Worm (Caenorhabditis elegans) whole organism, L3 larva: ENCODE results near the gene K12H6.8.

Experiments used
- R02D3.7 ChIP-seq: fragments of 150-350 bp; optimal IDR thresholded peaks from 2 replicates; lab custom pipeline; 2014; ENCODE audit warnings: missing biosample characterization, missing genetic modification characterization
- aly-2 ChIP-seq: fragments of 150-350 bp; optimal IDR thresholded peaks from 2 replicates; lab custom pipeline; 2014; ENCODE audit warnings: missing biosample characterization, missing genetic modification characterization
- ama-1 ChIP-seq: fragments of 150-350 bp; optimal IDR thresholded peaks from 2 replicates; lab custom pipeline; 2018
- ceh-16 ChIP-seq: sonication (generic microtip); optimal IDR thresholded peaks from 2 replicates; lab custom pipeline; 2017; ENCODE audit warnings: missing biosample characterization, missing genetic modification characterization
- ceh-9 ChIP-seq: sonication (generic microtip); optimal IDR thresholded peaks from 2 replicates; lab custom pipeline; 2018; ENCODE audit warnings: missing biosample characterization, missing genetic modification characterization
- elt-2 ChIP-seq: sonication (generic microtip); optimal IDR thresholded peaks from 2 replicates; lab custom pipeline; 2016; ENCODE audit warnings: missing genetic modification reagents, mild to moderate bottlenecking, missing genetic modification characterization, missing compliant biosample characterization
- elt-3 ChIP-seq, 3 experiments: fragments of 150-350 bp in 1 of 3; sonication (generic microtip) in 2 of 3; optimal IDR thresholded peaks; 2 replicates in 2 of 3; 4 replicates in 1 of 3; lab custom pipeline; 2014 to 2017; ENCODE audit warnings: missing biosample characterization in 3 of 3, missing genetic modification characterization in 3 of 3
- eor-1 ChIP-seq, 2 experiments: fragments of 150-350 bp; optimal IDR thresholded peaks; 2 replicates each; lab custom pipeline; 2014 to 2018; ENCODE audit warnings: missing biosample characterization in 2 of 2, missing genetic modification characterization in 2 of 2
- fkh-10 ChIP-seq: sonication (generic microtip); optimal IDR thresholded peaks from 2 replicates; lab custom pipeline; 2017; ENCODE audit warnings: missing biosample characterization, missing genetic modification reagents, missing genetic modification characterization
- fos-1 ChIP-seq: fragments of 150-350 bp; optimal IDR thresholded peaks from 2 replicates; lab custom pipeline; 2014; ENCODE audit warnings: missing biosample characterization, missing genetic modification characterization
- hmg-11 ChIP-seq: sonication (generic microtip); optimal IDR thresholded peaks from 2 replicates; lab custom pipeline; 2016; ENCODE audit warnings: missing genetic modification characterization, missing compliant biosample characterization
- lin-15B ChIP-seq: fragments of 150-350 bp; optimal IDR thresholded peaks from 2 replicates; lab custom pipeline; 2014; ENCODE audit warnings: missing biosample characterization, missing genetic modification characterization
- lin-39 ChIP-seq: fragments of 150-350 bp; optimal IDR thresholded peaks from 2 replicates; lab custom pipeline; 2018; ENCODE audit warnings: missing biosample characterization, missing genetic modification reagents, missing genetic modification characterization
- nhr-11 ChIP-seq: fragments of 150-350 bp; optimal IDR thresholded peaks from 2 replicates; lab custom pipeline; 2014; ENCODE audit warnings: missing biosample characterization, missing genetic modification characterization
- nhr-12 ChIP-seq: fragments of 150-350 bp; optimal IDR thresholded peaks from 2 replicates; lab custom pipeline; 2014; ENCODE audit warnings: missing biosample characterization, missing genetic modification characterization
- nhr-23 ChIP-seq: fragments of 150-350 bp; optimal IDR thresholded peaks from 2 replicates; lab custom pipeline; 2014; ENCODE audit warnings: missing biosample characterization, missing genetic modification reagents, missing genetic modification characterization
- nhr-237 ChIP-seq: fragments of 150-350 bp; optimal IDR thresholded peaks from 2 replicates; lab custom pipeline; 2014; ENCODE audit warnings: missing biosample characterization, missing genetic modification characterization
- nhr-25 ChIP-seq: sonication (generic microtip); optimal IDR thresholded peaks from 2 replicates; lab custom pipeline; 2017; ENCODE audit warnings: missing biosample characterization, missing genetic modification characterization
- nhr-28 ChIP-seq: fragments of 150-350 bp; optimal IDR thresholded peaks from 2 replicates; lab custom pipeline; 2014; ENCODE audit warnings: missing biosample characterization, missing genetic modification characterization
- nhr-43 ChIP-seq: sonication (generic microtip); optimal IDR thresholded peaks from 2 replicates; lab custom pipeline; 2016; ENCODE audit warnings: mild to moderate bottlenecking, missing genetic modification characterization, missing compliant biosample characterization; ENCODE audit not compliant: poor library complexity, severe bottlenecking
- nhr-67 ChIP-seq: fragments of 150-350 bp; optimal IDR thresholded peaks from 2 replicates; lab custom pipeline; 2014; ENCODE audit warnings: missing biosample characterization, missing genetic modification characterization
- nhr-77 ChIP-seq: fragments of 150-350 bp; optimal IDR thresholded peaks from 2 replicates; lab custom pipeline; 2014; ENCODE audit warnings: missing biosample characterization, missing genetic modification characterization
- pha-4 ChIP-seq: fragments of 150-350 bp; optimal IDR thresholded peaks from 2 replicates; lab custom pipeline; 2014; ENCODE audit warnings: missing biosample characterization, missing genetic modification reagents, missing genetic modification characterization
- pqm-1 ChIP-seq: fragments of 150-350 bp; optimal IDR thresholded peaks from 2 replicates; lab custom pipeline; 2017; ENCODE audit warnings: missing biosample characterization, missing genetic modification characterization, inconsistent platforms
- sea-2 ChIP-seq: fragments of 150-350 bp; sonication (generic microtip); optimal IDR thresholded peaks from 4 replicates; lab custom pipeline; 2014; ENCODE audit warnings: missing biosample characterization, missing genetic modification reagents, missing genetic modification characterization
- skn-1 ChIP-seq: fragments of 150-350 bp; optimal IDR thresholded peaks from 2 replicates; lab custom pipeline; 2014; ENCODE audit warnings: missing biosample characterization, missing genetic modification characterization
- unc-39 ChIP-seq: sonication (generic microtip); optimal IDR thresholded peaks from 4 replicates; lab custom pipeline; 2017; ENCODE audit warnings: missing biosample characterization, missing genetic modification characterization
- zag-1 ChIP-seq: fragments of 150-350 bp; optimal IDR thresholded peaks from 2 replicates; lab custom pipeline; 2014; ENCODE audit warnings: missing biosample characterization, missing genetic modification characterization
- ztf-11 ChIP-seq: fragments of 150-350 bp; optimal IDR thresholded peaks from 2 replicates; lab custom pipeline; 2014; ENCODE audit warnings: missing biosample characterization, missing genetic modification characterization
- ztf-4 ChIP-seq: fragments of 150-350 bp; optimal IDR thresholded peaks from 2 replicates; lab custom pipeline; 2014; ENCODE audit warnings: missing biosample characterization, missing genetic modification characterization

Gene K12H6.8

DNA sequence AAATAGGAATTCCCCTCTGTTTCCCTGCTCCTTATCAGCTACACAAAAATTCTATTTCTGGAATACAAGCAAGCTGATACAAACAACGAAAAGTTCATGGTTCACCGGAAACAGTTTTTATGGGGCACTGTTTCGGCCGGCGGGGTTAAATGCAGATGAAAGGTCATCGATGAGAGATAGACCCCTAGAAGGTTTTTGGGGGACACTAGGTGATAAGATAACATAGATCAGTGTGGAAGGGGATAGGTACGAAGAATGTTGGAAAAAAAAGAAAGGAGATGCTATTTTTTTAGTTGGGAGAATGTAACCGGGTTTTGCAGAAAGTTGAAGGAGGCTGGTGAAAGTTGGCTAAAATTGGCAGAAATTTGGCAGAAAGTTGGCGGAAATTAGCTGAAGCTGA, 22.1 kb upstream of the K12H6.8 start:
- TF ChIP-seq nhr-23: peak; percentile 33
- TF ChIP-seq elt-3 (tag; optimal IDR thresholded peaks at IDR 0.05; lab: Kevin White, UChicago): peak in 1 of 3 experiments; percentile 64
- TF ChIP-seq fos-1 (tag; lab: Kevin White, UChicago): no peak
- TF ChIP-seq, all 47 proteins: peak for 2

- TF ChIP-seq ceh-9 (tag; lab: Kevin White, UChicago) (no peak), pha-4 (peak; percentile 58), pqm-1 (no peak), ztf-4 (tag; lab: Kevin White, UChicago) (no peak), nhr-237 (tag; lab: Kevin White, UChicago) (no peak), R02D3.7 (no peak), nhr-77 (no peak), nhr-11 (tag; lab: Kevin White, UChicago) (peak; percentile 34), hmg-11 (peak; percentile 3), sea-2 (GFP tag; lab: Kevin White, UChicago) (no peak), unc-39 (tag; lab: Kevin White, UChicago) (no peak)
Observed at ce11 chrII:2807674-2808206, 20.0 kb upstream of the K12H6.8 start, which contains the start of gene K12H6.12. Gene K12H6.12 (plus strand): TSS chrII:2808156.

- TF ChIP-seq aly-2: no peak
- no peak for TF ChIP-seq skn-1 (tag; lab: Kevin White, UChicago)
- TF ChIP-seq ceh-16: no peak
Observed at ce11 chrII:2815017-2815416, 12.7 kb upstream of the K12H6.8 start.

DNA sequence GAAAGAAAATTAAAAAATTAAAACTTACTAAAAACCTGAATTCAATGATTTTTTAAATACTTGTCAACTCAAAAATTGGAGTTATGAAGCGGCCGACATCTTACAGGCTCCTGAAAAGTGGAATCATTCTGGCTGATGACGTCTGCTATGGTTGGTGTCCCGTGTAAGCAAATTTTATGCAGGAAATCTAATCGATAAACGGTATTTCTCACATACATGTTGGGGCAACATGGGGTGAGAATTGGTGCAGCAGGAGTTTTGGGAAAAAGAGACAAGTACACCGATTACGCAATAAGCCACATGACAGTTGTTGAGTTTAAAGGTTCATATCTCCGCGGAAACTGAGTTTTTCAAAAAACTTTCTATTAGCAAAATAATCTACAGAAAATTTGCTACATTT, 12.3 kb upstream of the K12H6.8 start, which contains the start of gene K12H6.2:
Gene K12H6.2 (minus strand): TSS at position 101 of the 400 bp plus-strand sequence.
- TF ChIP-seq elt-3 (tag; optimal IDR thresholded peaks at IDR 0.05; lab: Kevin White, UChicago): no peak
- TF ChIP-seq fkh-10 (GFP tag; lab: Kevin White, UChicago): no peak
- no peak for TF ChIP-seq nhr-12 (tag; lab: Kevin White, UChicago)
- no peak for TF ChIP-seq eor-1 (tag; optimal IDR thresholded peaks at IDR 0.05; lab: Kevin White, UChicago)
- TF ChIP-seq ztf-11 (tag; lab: Kevin White, UChicago): no peak
- no peak for TF ChIP-seq lin-15B (tag; lab: Kevin White, UChicago)
- no peak for TF ChIP-seq zag-1 (tag; lab: Kevin White, UChicago)

DNA sequence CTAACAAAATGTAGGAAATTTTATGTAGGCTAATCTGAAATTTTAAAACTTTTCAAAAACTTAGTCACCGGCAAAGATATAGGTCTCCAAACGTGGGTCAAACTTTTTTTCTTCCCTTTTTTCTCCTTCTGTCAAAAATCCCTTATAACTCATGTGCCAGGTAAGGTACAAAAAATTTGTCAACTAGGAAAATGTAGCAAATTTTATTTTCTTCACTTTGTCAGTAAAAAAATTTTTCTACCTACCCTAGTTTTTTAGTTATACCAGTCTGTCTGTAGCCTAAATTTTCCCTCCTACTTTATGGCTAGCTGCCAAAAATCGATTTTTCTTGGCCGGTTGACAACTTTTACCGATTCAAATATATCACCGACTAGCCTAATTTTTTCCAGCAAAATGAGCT, 11.0 kb upstream of the K12H6.8 start, which contains the start of gene set-13:
Gene set-13 (plus strand): TSS at position 301 of the 400 bp plus-strand sequence.
- TF ChIP-seq elt-2: no peak

ce11 chrII:2822435-2822920, 5.2 kb upstream of the K12H6.8 start, which contains the start of the genes fut-4 and K12H6.10:
Gene fut-4 (minus strand): TSS chrII:2822535.
Gene K12H6.10 (plus strand): TSS chrII:2822870.
- TF ChIP-seq ama-1 (lab: Kevin White, UChicago) (no peak), sea-2 (GFP tag; lab: Kevin White, UChicago) (no peak), nhr-67 (tag; lab: Kevin White, UChicago) (no peak), nhr-77 (no peak), elt-3 (tag; optimal IDR thresholded peaks at IDR 0.05; lab: Kevin White, UChicago) (no peak), nhr-237 (tag; lab: Kevin White, UChicago) (no peak), lin-15B (tag; lab: Kevin White, UChicago) (no peak), nhr-12 (tag; lab: Kevin White, UChicago) (no peak), nhr-28 (tag; lab: Kevin White, UChicago) (no peak), R02D3.7 (no peak), lin-39 (tag; lab: Kevin White, UChicago) (no peak), nhr-25 (no peak), skn-1 (tag; lab: Kevin White, UChicago) (no peak), elt-2 (no peak)

ce11 chrII:2824169-2824568, 3.5 kb upstream of the K12H6.8 start, which contains the start of the genes K12H6.4 and K12H6.9:
Gene K12H6.4 (minus strand): TSS chrII:2824269.
Gene K12H6.9 (plus strand): TSS chrII:2824404.
- TF ChIP-seq nhr-43 (tag; lab: Kevin White, UChicago) (no peak), zag-1 (tag; lab: Kevin White, UChicago) (no peak)
